Fruit fly (Drosophila melanogaster) whole organism, wandering third instar larva: ENCODE data around the gene CG32032.

Experiments used
- Abd-B ChIP-seq: fragments of >200 bp; optimal IDR thresholded peaks from 2 replicates; lab custom pipeline; 2017; ENCODE audit warnings: missing biosample characterization, missing genetic modification characterization
- Dfd ChIP-seq: fragments of >200 bp; optimal IDR thresholded peaks from 2 replicates; lab custom pipeline; 2017; ENCODE audit warnings: missing biosample characterization, missing genetic modification characterization
- Hr78 ChIP-seq: fragments of >200 bp; optimal IDR thresholded peaks from 2 replicates; lab custom pipeline; 2017; ENCODE audit warnings: missing biosample characterization, missing genetic modification characterization
- Jra ChIP-seq: sonication (Bioruptor generic); optimal IDR thresholded peaks from 2 replicates; lab custom pipeline; 2016; ENCODE audit warnings: missing biosample characterization, missing genetic modification characterization
- Vsx2 ChIP-seq: fragments of 200-300, 225-300 bp; sonication (Bioruptor generic); optimal IDR thresholded peaks from 2 replicates; lab custom pipeline; 2018; ENCODE audit warnings: missing biosample characterization, missing genetic modification characterization; ENCODE audit not compliant: partially characterized antibody
- br ChIP-seq: fragments of 200-800 bp; sonication (Bioruptor generic); optimal IDR thresholded peaks from 2 replicates; lab custom pipeline; 2016; ENCODE audit warnings: missing biosample characterization, missing genetic modification characterization
- dmrt93B ChIP-seq: fragments of 200-800 bp; sonication (Bioruptor generic); optimal IDR thresholded peaks from 2 replicates; lab custom pipeline; 2018; ENCODE audit warnings: missing biosample characterization, mild to moderate bottlenecking, missing genetic modification characterization
- dsf ChIP-seq: sonication (Bioruptor generic); optimal IDR thresholded peaks from 2 replicates; lab custom pipeline; 2016; ENCODE audit warnings: missing biosample characterization, missing genetic modification characterization, borderline replicate concordance
- jim ChIP-seq: fragments of 175-275, 200-325 bp; sonication (Bioruptor generic); optimal IDR thresholded peaks from 2 replicates; lab custom pipeline; 2016; ENCODE audit warnings: missing biosample characterization, mild to moderate bottlenecking, missing genetic modification characterization
- psq ChIP-seq: fragments of 200-800 bp; sonication (Bioruptor generic); optimal IDR thresholded peaks from 3 replicates; lab custom pipeline; 2017; ENCODE audit warnings: missing biosample characterization, mild to moderate bottlenecking, missing genetic modification characterization, moderate library complexity
- usp ChIP-seq: fragments of >200 bp; optimal IDR thresholded peaks from 2 replicates; lab custom pipeline; 2017; ENCODE audit warnings: missing biosample characterization, missing genetic modification characterization

- TF ChIP-seq Abd-B (no peak), br (GFP tag; lab: Kevin White, UChicago) (no peak), Hr78 (GFP tag; lab: Kevin White, UChicago) (no peak), jim (GFP tag; lab: Kevin White, UChicago) (no peak), usp (GFP tag; lab: Kevin White, UChicago) (no peak), psq (GFP tag; lab: Kevin White, UChicago) (no peak), Jra (no peak), Dfd (GFP tag; lab: Kevin White, UChicago) (no peak), dsf (no peak), dmrt93B (no peak), Vsx2 (no peak)
Measured at dm6 chr3L:9126888-9127689, 34.2 kb downstream of the CG32032 start.
